In genomic region chrII:3965665-3966416, ce11 we compare ENCODE assay signal across 4 worm cellular contexts.
TF ChIP-seq lines count a peak whose summit lies in the region.

No protein-coding gene starts in this region.

TF ChIP-seq in whole organism, L3 larva, 47 proteins besides CTCF, POLR2A, EP300 and RAD21:
- TF ChIP-seq nfya-1 (tag; optimal IDR thresholded peaks at IDR 0.05; lab: Kevin White, UChicago; ENCODE audit: insufficient read depth) (peak; percentile 95), nhr-28 (tag; optimal IDR thresholded peaks at IDR 0.05; lab: Kevin White, UChicago) (no peak)

TF ChIP-seq in whole organism, L4 larva, 104 proteins besides CTCF, POLR2A, EP300 and RAD21:
- TF ChIP-seq set-16 (GFP tag; IDR thresholded peaks at IDR 0.05; lab: Robert Waterston, UW) (peak; percentile 93), arid-1 (GFP tag; conservative IDR thresholded peaks at IDR 0.05; lab: Robert Waterston, UW) (0 out of 2 replicates have a peak, but pooled peaks have one; percentile 46), lim-7 (GFP tag; IDR thresholded peaks at IDR 0.05; lab: Robert Waterston, UW) (no peak), unc-62 (GFP tag; optimal IDR thresholded peaks at IDR 0.05 in 1 of 2; lab: Kevin White, UChicago) (peak in 1 of 2 experiments; percentile 41), unc-62 (tag; optimal IDR thresholded peaks at IDR 0.05; lab: Kevin White, UChicago) (no peak), nhr-42 (GFP tag; IDR thresholded peaks at IDR 0.05; lab: Robert Waterston, UW) (no peak), zip-2 (tag; optimal IDR thresholded peaks at IDR 0.05; lab: Kevin White, UChicago) (no peak), ceh-32 (tag; optimal IDR thresholded peaks at IDR 0.05; lab: Kevin White, UChicago; ENCODE audit: poor library complexity) (no peak)

TF ChIP-seq in whole organism, late embryonic, 69 proteins besides CTCF, POLR2A, EP300 and RAD21:
- TF ChIP-seq hlh-6 (tag; optimal IDR thresholded peaks at IDR 0.05; lab: Kevin White, UChicago), result no peak
- peak; percentile 88 for TF ChIP-seq nfya-1 (tag; optimal IDR thresholded peaks at IDR 0.05; lab: Kevin White, UChicago)

TF ChIP-seq in whole organism, young adult, 124 proteins besides CTCF, POLR2A, EP300 and RAD21:
- no peak for TF ChIP-seq mxl-1 (tag; optimal IDR thresholded peaks at IDR 0.05; lab: Kevin White, UChicago)
- peak; percentile 89 for TF ChIP-seq zfh-2 (GFP tag; conservative IDR thresholded peaks at IDR 0.05; lab: Robert Waterston, UW)
- no peak for TF ChIP-seq mel-28 (tag; optimal IDR thresholded peaks at IDR 0.05; lab: Kevin White, UChicago; ENCODE audit: borderline replicate concordance)
- peak; percentile 77; the same call in 1 of the 2 replicates for TF ChIP-seq egrh-3 (GFP tag; IDR thresholded peaks at IDR 0.05; lab: Robert Waterston, UW)
- TF ChIP-seq T26A5.8 (tag; optimal IDR thresholded peaks at IDR 0.05; lab: Kevin White, UChicago), result no peak
